Fruit fly (Drosophila melanogaster): Measurements from ENCODE around the gene CG13933.

- no peak for TF ChIP-seq nerfin-2 (GFP tag; IDR thresholded peaks at IDR 0.05; ENCODE audit: partially characterized antibody)
- no peak for TF ChIP-seq CG2116 (GFP tag; optimal IDR thresholded peaks at IDR 0.05)
- TF ChIP-seq D (optimal IDR thresholded peaks at IDR 0.05) = no peak
- no peak for TF ChIP-seq D (GFP tag; optimal IDR thresholded peaks at IDR 0.05)
- TF ChIP-seq chif (GFP tag; optimal IDR thresholded peaks at IDR 0.05) = peak; percentile 44 to 61
- TF ChIP-seq ara (GFP tag; IDR thresholded peaks at IDR 0.05) = no peak
- TF ChIP-seq Opbp (GFP tag; IDR thresholded peaks at IDR 0.05; ENCODE audit: partially characterized antibody) = no peak
- peak; percentile 71 for TF ChIP-seq CG11247 (GFP tag; IDR thresholded peaks at IDR 0.05)
- TF ChIP-seq Oaz (GFP tag; IDR thresholded peaks at IDR 0.05) = peak; percentile 79
Observed at dm6 chr3L:1740129-1740975, 34.6 kb downstream of the CG13933 start.
